Worm (Caenorhabditis elegans): ENCODE measurements around the gene baf-1.

DNA sequence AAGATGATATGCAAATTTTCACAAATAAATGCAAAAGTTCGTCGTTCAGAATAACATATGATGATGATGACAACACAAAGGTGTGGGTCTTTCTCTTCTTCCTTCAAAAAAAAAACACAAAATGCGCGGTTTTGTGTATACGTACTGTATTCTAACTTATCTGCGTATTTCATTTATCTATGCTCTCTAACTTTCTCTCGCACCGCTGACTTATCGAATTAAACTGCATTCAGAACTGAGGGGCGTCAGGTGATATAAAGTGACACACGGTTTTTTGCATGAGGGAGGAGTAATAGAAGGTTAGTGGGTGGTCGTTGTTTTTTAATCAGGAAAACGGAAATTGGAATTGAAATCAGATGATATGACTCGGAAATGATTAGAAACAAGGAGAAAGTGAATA, 33.0 kb downstream of the baf-1 start, which contains the start of gene sod-4:
- TF ChIP-seq ztf-11 (tag; optimal IDR thresholded peaks at IDR 0.05): no peak
- no peak for TF ChIP-seq snpc-4 (tag; optimal IDR thresholded peaks at IDR 0.05)
- TF ChIP-seq drap-1 (GFP tag; optimal IDR thresholded peaks at IDR 0.05): no peak
- TF ChIP-seq unc-39 (tag; optimal IDR thresholded peaks at IDR 0.05): no peak
- no peak for TF ChIP-seq pha-4 (tag; optimal IDR thresholded peaks at IDR 0.05)
- TF ChIP-seq nhr-28 (tag; optimal IDR thresholded peaks at IDR 0.05): no peak
- no peak for TF ChIP-seq unc-62 (GFP tag; optimal IDR thresholded peaks at IDR 0.05)
- no peak for TF ChIP-seq mep-1 (tag; optimal IDR thresholded peaks at IDR 0.05)
- no peak for TF ChIP-seq lin-32 (GFP tag; optimal IDR thresholded peaks at IDR 0.05)
- TF ChIP-seq lin-13 (tag; optimal IDR thresholded peaks at IDR 0.05): no peak
- TF ChIP-seq mab-5 (tag; optimal IDR thresholded peaks at IDR 0.05): no peak
- no peak for TF ChIP-seq lsy-2 (tag; optimal IDR thresholded peaks at IDR 0.05)
- no peak for TF ChIP-seq nhr-2 (tag; optimal IDR thresholded peaks at IDR 0.05)
- no peak for TF ChIP-seq nhr-237 (tag; optimal IDR thresholded peaks at IDR 0.05)
